Fruit fly (Drosophila melanogaster) whole organism, adult: ENCODE results near the gene Alp9.
A peak's percentile ranks its signal among the peaks of the same experiment; 100 is the strongest.

Experiments
- CG11617 ChIP-seq: fragments of 200-800 bp; sonication (Bioruptor generic); optimal IDR thresholded peaks from 2 replicates; lab custom pipeline; 2017; ENCODE audit warnings: mild to moderate bottlenecking, missing biosample characterization, missing genetic modification reagents, missing genetic modification characterization
- CG12768 ChIP-seq: fragments of 200-800 bp; sonication (Bioruptor generic); optimal IDR thresholded peaks from 2 replicates; lab custom pipeline; 2017; ENCODE audit warnings: missing biosample characterization, missing genetic modification characterization, mild to moderate bottlenecking, moderate library complexity, missing genetic modification reagents
- CG14711 ChIP-seq: fragments of 200-800 bp; sonication (Bioruptor generic); optimal IDR thresholded peaks from 2 replicates; lab custom pipeline; 2018; ENCODE audit warnings: missing biosample characterization, mild to moderate bottlenecking, missing genetic modification characterization, moderate library complexity
- CG1620 ChIP-seq: fragments of 200-800 bp; sonication (Bioruptor generic); optimal IDR thresholded peaks from 2 replicates; lab custom pipeline; 2016; ENCODE audit warnings: missing biosample characterization, missing genetic modification characterization
- CG33017 ChIP-seq: fragments of 200-800 bp; sonication (Bioruptor generic); optimal IDR thresholded peaks from 2 replicates; lab custom pipeline; 2018; ENCODE audit warnings: missing biosample characterization, mild to moderate bottlenecking, missing genetic modification characterization, moderate library complexity
- CG5204 ChIP-seq: fragments of 200-800 bp; sonication (Bioruptor generic); optimal IDR thresholded peaks from 2 replicates; lab custom pipeline; 2016; ENCODE audit warnings: missing biosample characterization, missing genetic modification characterization
- CG7045 ChIP-seq: fragments of 200-800 bp; sonication (Bioruptor generic); optimal IDR thresholded peaks from 2 replicates; lab custom pipeline; 2017; ENCODE audit warnings: missing biosample characterization, mild to moderate bottlenecking, missing genetic modification characterization
- CG7101 ChIP-seq: fragments of 200-800 bp; sonication (Bioruptor generic); optimal IDR thresholded peaks from 2 replicates; lab custom pipeline; 2018; ENCODE audit warnings: missing biosample characterization, mild to moderate bottlenecking, missing genetic modification characterization, moderate library complexity
- Clk ChIP-seq: fragments of 200-800 bp; sonication (Bioruptor generic); optimal IDR thresholded peaks from 2 replicates; lab custom pipeline; 2017; ENCODE audit warnings: missing biosample characterization, missing genetic modification characterization
- Crg-1 ChIP-seq: fragments of 200-800 bp; sonication (Bioruptor generic); optimal IDR thresholded peaks from 2 replicates; lab custom pipeline; 2016; ENCODE audit warnings: missing biosample characterization, missing genetic modification characterization
- Hr96 ChIP-seq: fragments of 200-800 bp; sonication (Bioruptor generic); optimal IDR thresholded peaks from 2 replicates; lab custom pipeline; 2016; ENCODE audit warnings: missing biosample characterization, missing genetic modification characterization
- Mnt ChIP-seq: fragments of 200-800 bp; sonication (Bioruptor generic); optimal IDR thresholded peaks from 2 replicates; lab custom pipeline; 2016; ENCODE audit warnings: missing biosample characterization, mild to moderate bottlenecking, missing genetic modification characterization
- bab1 ChIP-seq: fragments of 200-800 bp; sonication (Bioruptor generic); optimal IDR thresholded peaks from 3 replicates; lab custom pipeline; 2019; ENCODE audit warnings: missing biosample characterization, mild to moderate bottlenecking, missing genetic modification characterization, moderate library complexity
- cic ChIP-seq: fragments of 200-800 bp; sonication (Bioruptor generic); optimal IDR thresholded peaks from 2 replicates; lab custom pipeline; 2017; ENCODE audit warnings: missing biosample characterization, mild to moderate bottlenecking, missing genetic modification characterization, moderate library complexity
- cnc ChIP-seq, 2 experiments: fragments of >200 bp; optimal IDR thresholded peaks; 2 replicates each; lab custom pipeline; 2017
- kay ChIP-seq: fragments of 200-800 bp; sonication (Bioruptor generic); peaks from one replicate; lab custom pipeline; 2016; ENCODE audit warnings: missing biosample characterization, missing genetic modification characterization, borderline replicate concordance
- ovo ChIP-seq: fragments of 200-800 bp; sonication (Bioruptor generic); optimal IDR thresholded peaks from 2 replicates; lab custom pipeline; 2016; ENCODE audit warnings: missing biosample characterization, missing genetic modification characterization
- pad ChIP-seq: fragments of 200-800 bp; sonication (Bioruptor generic); optimal IDR thresholded peaks from 3 replicates; lab custom pipeline; 2017; ENCODE audit warnings: missing biosample characterization, missing genetic modification characterization, mild to moderate bottlenecking, moderate library complexity, missing genetic modification reagents
- tj ChIP-seq: fragments of 200-800 bp; sonication (Bioruptor generic); optimal IDR thresholded peaks from 3 replicates; lab custom pipeline; 2017; ENCODE audit warnings: missing biosample characterization, mild to moderate bottlenecking, missing genetic modification characterization, moderate library complexity
- toe ChIP-seq: fragments of 200-800 bp; sonication (Bioruptor generic); optimal IDR thresholded peaks from 2 replicates; lab custom pipeline; 2016; ENCODE audit warnings: missing biosample characterization, missing genetic modification characterization

The Alp9 gene

dm6 chr3L:5575524-5575923 lies 19.8 kb upstream of the Alp9 start:
- peak; percentile 81 for TF ChIP-seq kay (GFP tag; lab: Kevin White, UChicago)
- TF ChIP-seq CG11617, result no peak

- TF ChIP-seq CG33017 (tag; lab: Kevin White, UChicago) (no peak), kay (GFP tag; lab: Kevin White, UChicago) (no peak), Hr96 (no peak), bab1 (no peak), Crg-1 (no peak), Clk (no peak), toe (GFP tag; lab: Kevin White, UChicago) (no peak), CG7101 (tag; lab: Kevin White, UChicago) (no peak), CG14711 (tag; lab: Kevin White, UChicago) (no peak), CG12768 (GFP tag; lab: Kevin White, UChicago) (no peak), ovo (no peak), cic (GFP tag; lab: Kevin White, UChicago) (no peak), CG1620 (GFP tag; lab: Kevin White, UChicago) (no peak), tj (GFP tag; lab: Kevin White, UChicago) (no peak), CG7045 (GFP tag; lab: Kevin White, UChicago) (no peak), pad (GFP tag; lab: Kevin White, UChicago) (no peak)
Observed at dm6 chr3L:5576543-5576942, 18.8 kb upstream of the Alp9 start.

dm6 chr3L:5577250-5578138 lies 17.8 kb upstream of the Alp9 start, which contains the start of gene Msr-110:
TSS of gene Msr-110 (minus strand) at chr3L:5577348.
- TF ChIP-seq CG5204 (peak; percentile 31), Clk (peak; percentile 67), kay (GFP tag; lab: Kevin White, UChicago) (peak; percentile 55), Crg-1 (peak; percentile 51), CG1620 (GFP tag; lab: Kevin White, UChicago) (peak; percentile 49), ovo (peak; percentile 52), cnc (optimal IDR thresholded peaks at IDR 0.05; lab: Kevin White, UChicago) (no peak), CG33017 (tag; lab: Kevin White, UChicago) (peak; percentile 94), Mnt (GFP tag; lab: Kevin White, UChicago) (peak; percentile 36), bab1 (peak; percentile 88), CG11617 (peak; percentile 77), toe (GFP tag; lab: Kevin White, UChicago) (peak; percentile 81), CG7045 (GFP tag; lab: Kevin White, UChicago) (peak; percentile 89), CG7101 (tag; lab: Kevin White, UChicago) (peak; percentile 94), Hr96 (peak; percentile 45), pad (GFP tag; lab: Kevin White, UChicago) (peak; percentile 67), tj (GFP tag; lab: Kevin White, UChicago) (peak; percentile 68), CG14711 (tag; lab: Kevin White, UChicago) (peak; percentile 90), CG12768 (GFP tag; lab: Kevin White, UChicago) (peak; percentile 87), cic (GFP tag; lab: Kevin White, UChicago) (peak; percentile 62)

dm6 chr3L:5578595-5578994 lies 16.7 kb upstream of the Alp9 start:
- TF ChIP-seq CG7045 (GFP tag; lab: Kevin White, UChicago) (no peak), bab1 (no peak), cic (GFP tag; lab: Kevin White, UChicago) (no peak), Clk (no peak), CG11617 (no peak), CG33017 (tag; lab: Kevin White, UChicago) (no peak), CG1620 (GFP tag; lab: Kevin White, UChicago) (no peak), pad (GFP tag; lab: Kevin White, UChicago) (no peak), Crg-1 (no peak), Hr96 (no peak), cnc (optimal IDR thresholded peaks at IDR 0.05; lab: Kevin White, UChicago) (no peak), CG12768 (GFP tag; lab: Kevin White, UChicago) (no peak), Mnt (GFP tag; lab: Kevin White, UChicago) (no peak), ovo (no peak), toe (GFP tag; lab: Kevin White, UChicago) (no peak), tj (GFP tag; lab: Kevin White, UChicago) (no peak)

- no peak for TF ChIP-seq bab1
Observed at dm6 chr3L:5579762-5580161, 15.6 kb upstream of the Alp9 start.

dm6 chr3L:5580490-5581116 lies 14.7 kb upstream of the Alp9 start:
- TF ChIP-seq tj (GFP tag; lab: Kevin White, UChicago), result no peak
- TF ChIP-seq kay (GFP tag; lab: Kevin White, UChicago), result peak; percentile 22
